Worm (Caenorhabditis elegans): ENCODE results near the gene srt-3.

ce11 chrV:4295920-4296319 lies 35.9 kb upstream of the srt-3 start, which contains the start of gene F47D2.11:
- no peak for TF ChIP-seq F13C5.2 (tag; optimal IDR thresholded peaks at IDR 0.05)
- no peak for TF ChIP-seq aly-1 (tag; optimal IDR thresholded peaks at IDR 0.05)

Measured in whole organism, early embryonic.